Worm (Caenorhabditis elegans) whole organism, mixed stage, embryonic: ENCODE results near the gene snt-1.

ENCODE experiments used
- M03D4.4 ChIP-seq: sonication (generic microtip); optimal IDR thresholded peaks from 2 replicates; lab custom pipeline; 2017; ENCODE audit warnings: mild to moderate bottlenecking, missing genetic modification characterization, missing compliant biosample characterization
- bed-3 ChIP-seq: fragments of 200-800 bp; sonication (Bioruptor generic); optimal IDR thresholded peaks from 3 replicates; lab custom pipeline; 2018; ENCODE audit warnings: mild to moderate bottlenecking, missing genetic modification characterization, moderate library complexity, missing compliant biosample characterization
- blmp-1 ChIP-seq: fragments of 150-350 bp; optimal IDR thresholded peaks from 2 replicates; lab custom pipeline; 2014; ENCODE audit warnings: missing biosample characterization, missing genetic modification characterization
- ceh-39 ChIP-seq: fragments of 150-350 bp; optimal IDR thresholded peaks from 2 replicates; lab custom pipeline; 2014; ENCODE audit warnings: missing biosample characterization, missing genetic modification characterization
- ceh-43 ChIP-seq: fragments of 200-800 bp; sonication (Bioruptor generic); optimal IDR thresholded peaks from 2 replicates; lab custom pipeline; 2018; ENCODE audit warnings: mild to moderate bottlenecking, missing genetic modification characterization, moderate library complexity, missing compliant biosample characterization
- ceh-83 ChIP-seq: fragments of 200-800 bp; sonication (Bioruptor generic); optimal IDR thresholded peaks from 2 replicates; lab custom pipeline; 2018; ENCODE audit warnings: mild to moderate bottlenecking, missing genetic modification characterization, missing compliant biosample characterization
- ces-1 ChIP-seq: fragments of 150-350 bp; optimal IDR thresholded peaks from 2 replicates; lab custom pipeline; 2014; ENCODE audit warnings: missing biosample characterization, missing genetic modification reagents, missing genetic modification characterization
- cnd-1 ChIP-seq: fragments of 200-800 bp; sonication (Bioruptor generic); optimal IDR thresholded peaks from 2 replicates; lab custom pipeline; 2018; ENCODE audit warnings: mild to moderate bottlenecking, missing genetic modification characterization, missing compliant biosample characterization
- drap-1 ChIP-seq: fragments of 200-800 bp; sonication (Bioruptor generic); optimal IDR thresholded peaks from 3 replicates; lab custom pipeline; 2018; ENCODE audit warnings: mild to moderate bottlenecking, missing genetic modification characterization, missing compliant biosample characterization
- elt-1 ChIP-seq: sonication (generic microtip); optimal IDR thresholded peaks from 2 replicates; lab custom pipeline; 2017; ENCODE audit warnings: missing genetic modification characterization, mild to moderate bottlenecking, missing compliant biosample characterization, antibody characterized with exemption, moderate library complexity, borderline replicate concordance; ENCODE audit not compliant: insufficient read depth
- elt-3 ChIP-seq: fragments of 150-350 bp; optimal IDR thresholded peaks from 2 replicates; lab custom pipeline; 2014; ENCODE audit warnings: missing biosample characterization, missing genetic modification characterization
- flh-1 ChIP-seq: fragments of 200-800 bp; sonication (Bioruptor generic); optimal IDR thresholded peaks from 2 replicates; lab custom pipeline; 2018; ENCODE audit warnings: mild to moderate bottlenecking, missing genetic modification characterization, moderate library complexity, missing compliant biosample characterization
- ham-2 ChIP-seq: fragments of 200-800 bp; sonication (Bioruptor generic); optimal IDR thresholded peaks from 2 replicates; lab custom pipeline; 2018; ENCODE audit warnings: mild to moderate bottlenecking, missing genetic modification characterization, missing compliant biosample characterization
- hlh-1 ChIP-seq: fragments of 150-350 bp; optimal IDR thresholded peaks from 2 replicates; lab custom pipeline; 2014; ENCODE audit warnings: missing biosample characterization, missing genetic modification reagents, missing genetic modification characterization
- lin-13 ChIP-seq: fragments of 150-350 bp; optimal IDR thresholded peaks from 2 replicates; lab custom pipeline; 2014; ENCODE audit warnings: missing biosample characterization, missing genetic modification characterization
- lin-32 ChIP-seq: fragments of 200-800 bp; sonication (Bioruptor generic); optimal IDR thresholded peaks from 2 replicates; lab custom pipeline; 2018; ENCODE audit warnings: mild to moderate bottlenecking, missing genetic modification characterization, missing compliant biosample characterization
- lsy-2 ChIP-seq: fragments of 150-350 bp; optimal IDR thresholded peaks from 2 replicates; lab custom pipeline; 2014; ENCODE audit warnings: missing biosample characterization, missing genetic modification characterization
- mab-5 ChIP-seq: fragments of 150-350 bp; optimal IDR thresholded peaks from 2 replicates; lab custom pipeline; 2014; ENCODE audit warnings: missing biosample characterization, missing genetic modification characterization
- mep-1 ChIP-seq: fragments of 150-350 bp; optimal IDR thresholded peaks from 2 replicates; lab custom pipeline; 2017; ENCODE audit warnings: missing biosample characterization, missing genetic modification reagents, missing genetic modification characterization, inconsistent platforms
- mls-2 ChIP-seq: sonication (generic microtip); optimal IDR thresholded peaks from 2 replicates; lab custom pipeline; 2016; ENCODE audit warnings: mild to moderate bottlenecking, missing genetic modification characterization, moderate library complexity, missing compliant biosample characterization
- nhr-12 ChIP-seq: fragments of 150-350 bp; optimal IDR thresholded peaks from 2 replicates; lab custom pipeline; 2014; ENCODE audit warnings: missing biosample characterization, missing genetic modification characterization
- nhr-2 ChIP-seq: fragments of 150-350 bp; optimal IDR thresholded peaks from 2 replicates; lab custom pipeline; 2014; ENCODE audit warnings: missing biosample characterization, missing genetic modification characterization
- nhr-237 ChIP-seq: fragments of 150-350 bp; optimal IDR thresholded peaks from 2 replicates; lab custom pipeline; 2014; ENCODE audit warnings: missing biosample characterization, missing genetic modification characterization
- nhr-28 ChIP-seq: fragments of 150-350 bp; optimal IDR thresholded peaks from 2 replicates; lab custom pipeline; 2014; ENCODE audit warnings: missing biosample characterization, missing genetic modification characterization
- nhr-76 ChIP-seq: sonication (generic microtip); optimal IDR thresholded peaks from 2 replicates; lab custom pipeline; 2017; ENCODE audit warnings: missing biosample characterization, missing genetic modification characterization
- pha-4 ChIP-seq: fragments of 150-350 bp; optimal IDR thresholded peaks from 2 replicates; lab custom pipeline; 2018; ENCODE audit warnings: missing biosample characterization, missing genetic modification reagents, missing genetic modification characterization
- sem-2 ChIP-seq: fragments of 200-800 bp; sonication (Bioruptor generic); optimal IDR thresholded peaks from 2 replicates; lab custom pipeline; 2018; ENCODE audit warnings: mild to moderate bottlenecking, missing genetic modification characterization, missing compliant biosample characterization
- snpc-4 ChIP-seq: fragments of 150-350 bp; optimal IDR thresholded peaks from 2 replicates; lab custom pipeline; 2014; ENCODE audit warnings: missing biosample characterization, missing genetic modification characterization
- sptf-1 ChIP-seq: sonication (generic microtip); optimal IDR thresholded peaks from 2 replicates; lab custom pipeline; 2017; ENCODE audit warnings: mild to moderate bottlenecking, missing genetic modification characterization, moderate library complexity, missing compliant biosample characterization
- tbx-8 ChIP-seq: fragments of 200-800 bp; sonication (Bioruptor generic); optimal IDR thresholded peaks from 2 replicates; lab custom pipeline; 2018; ENCODE audit warnings: mild to moderate bottlenecking, missing genetic modification characterization, moderate library complexity, missing compliant biosample characterization
- unc-120 ChIP-seq: sonication (generic microtip); optimal IDR thresholded peaks from 2 replicates; lab custom pipeline; 2017; ENCODE audit warnings: missing genetic modification characterization, missing compliant biosample characterization; ENCODE audit not compliant: poor library complexity, severe bottlenecking
- unc-39 ChIP-seq: fragments of 150-350 bp; optimal IDR thresholded peaks from 2 replicates; lab custom pipeline; 2014; ENCODE audit warnings: missing biosample characterization, missing genetic modification characterization
- unc-62 ChIP-seq: fragments of 150-350 bp; optimal IDR thresholded peaks from 2 replicates; lab custom pipeline; 2014; ENCODE audit warnings: missing biosample characterization, missing genetic modification reagents, missing genetic modification characterization
- zip-8 ChIP-seq: fragments of 150-350 bp; optimal IDR thresholded peaks from 2 replicates; lab custom pipeline; 2014; ENCODE audit warnings: missing biosample characterization, missing genetic modification characterization
- ztf-11 ChIP-seq: fragments of 150-350 bp; optimal IDR thresholded peaks from 2 replicates; lab custom pipeline; 2014; ENCODE audit warnings: missing biosample characterization, missing genetic modification characterization

Gene snt-1

DNA sequence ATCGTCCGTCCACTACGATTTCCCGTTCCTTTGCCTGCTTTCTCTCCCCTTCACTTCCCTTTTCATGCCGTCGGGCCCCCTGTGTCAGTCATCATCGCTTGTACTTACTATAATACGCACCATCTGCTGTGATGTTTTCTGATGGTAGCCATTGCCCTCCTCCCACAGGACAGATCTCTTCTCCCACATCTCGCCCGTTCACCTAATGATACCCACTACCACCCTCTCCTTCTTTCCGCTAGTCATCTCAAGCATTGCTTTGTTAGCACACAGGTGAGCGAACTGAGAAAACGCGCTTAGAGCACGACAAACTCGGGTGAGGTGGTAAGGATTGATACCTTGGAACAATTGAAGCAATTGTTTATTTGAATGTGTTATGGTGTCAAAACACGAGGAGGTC lies 20.2 kb downstream of the snt-1 start:
- TF ChIP-seq mls-2 (peak; percentile 29), mep-1 (tag; lab: Kevin White, UChicago) (peak; percentile 35), cnd-1 (tag; lab: Kevin White, UChicago) (peak; percentile 62), unc-62 (GFP tag; lab: Kevin White, UChicago) (no peak), lsy-2 (tag; lab: Kevin White, UChicago) (no peak), ztf-11 (peak; percentile 7), ham-2 (GFP tag; lab: Kevin White, UChicago) (peak; percentile 72), nhr-2 (peak; percentile 64)

DNA sequence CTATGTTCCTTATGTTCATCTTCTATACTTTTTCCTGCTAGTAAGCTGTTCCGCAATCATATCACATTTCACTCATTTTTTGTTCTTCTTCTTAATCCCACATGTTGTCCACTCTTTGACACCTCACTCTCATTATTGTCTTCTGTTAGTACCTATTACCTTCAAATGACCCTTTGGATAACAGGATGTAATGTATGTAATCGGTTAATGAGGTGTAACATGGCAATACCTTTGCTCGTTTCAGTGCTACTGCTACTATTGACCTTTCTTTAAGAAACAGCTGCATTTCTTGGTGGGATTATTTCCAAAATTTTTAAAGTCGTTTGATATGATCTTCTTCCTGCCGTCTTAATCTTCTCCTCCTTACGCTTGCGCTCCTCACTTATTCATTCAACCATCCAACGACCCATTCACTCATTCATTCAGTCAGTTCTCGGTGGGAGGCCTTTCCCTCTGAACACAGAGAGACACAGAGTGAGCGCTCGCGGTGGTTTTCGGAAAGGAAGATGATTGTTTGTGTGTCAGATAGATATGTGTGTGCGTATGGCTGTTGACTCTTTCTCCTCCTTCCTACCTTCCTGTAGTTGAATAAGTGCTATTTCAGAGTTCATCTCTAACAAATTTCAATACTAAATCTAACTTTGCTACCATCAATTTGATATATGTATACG lies 20.9 kb downstream of the snt-1 start:
- TF ChIP-seq nhr-237 (tag; lab: Kevin White, UChicago) = no peak
- peak; percentile 17 for TF ChIP-seq mep-1 (tag; lab: Kevin White, UChicago)
- no peak for TF ChIP-seq bed-3
- no peak for TF ChIP-seq nhr-28 (tag; lab: Kevin White, UChicago)
- TF ChIP-seq ceh-39 (tag; lab: Kevin White, UChicago) = no peak
- no peak for TF ChIP-seq nhr-76 (tag; lab: Kevin White, UChicago)
- TF ChIP-seq zip-8 (tag; lab: Kevin White, UChicago) = no peak
- TF ChIP-seq elt-1 = peak; percentile 1
- TF ChIP-seq lin-32 (GFP tag; lab: Kevin White, UChicago) = no peak
- TF ChIP-seq unc-39 = no peak
- TF ChIP-seq mls-2 = no peak
- no peak for TF ChIP-seq snpc-4 (tag; lab: Kevin White, UChicago)
- TF ChIP-seq unc-62 (GFP tag; lab: Kevin White, UChicago) = peak; percentile 24
- no peak for TF ChIP-seq ham-2 (GFP tag; lab: Kevin White, UChicago)
- TF ChIP-seq drap-1 (GFP tag; lab: Kevin White, UChicago) = no peak
- peak; percentile 93 for TF ChIP-seq nhr-2
- TF ChIP-seq sptf-1 (tag; lab: Kevin White, UChicago) = peak; percentile 44
- no peak for TF ChIP-seq tbx-8 (GFP tag; lab: Kevin White, UChicago)
- no peak for TF ChIP-seq lsy-2 (tag; lab: Kevin White, UChicago)
- TF ChIP-seq sem-2 = no peak
- TF ChIP-seq elt-3 = no peak
- TF ChIP-seq flh-1 (GFP tag; lab: Kevin White, UChicago) = no peak
- no peak for TF ChIP-seq unc-120 (tag; lab: Kevin White, UChicago)
- TF ChIP-seq lin-13 (tag; lab: Kevin White, UChicago) = no peak
- TF ChIP-seq nhr-12 (tag; lab: Kevin White, UChicago) = no peak
- TF ChIP-seq blmp-1 (tag; lab: Kevin White, UChicago) = no peak
- no peak for TF ChIP-seq M03D4.4 (tag; lab: Kevin White, UChicago)
- TF ChIP-seq cnd-1 (tag; lab: Kevin White, UChicago) = no peak
- no peak for TF ChIP-seq hlh-1 (tag; lab: Kevin White, UChicago)
- no peak for TF ChIP-seq ces-1 (GFP tag; lab: Kevin White, UChicago)
- TF ChIP-seq ztf-11 = no peak
- peak; percentile 55 for TF ChIP-seq ceh-83
- TF ChIP-seq ceh-43 = no peak
- no peak for TF ChIP-seq mab-5 (tag; lab: Kevin White, UChicago)
- TF ChIP-seq pha-4 (tag; lab: Kevin White, UChicago) = peak; percentile 56

DNA sequence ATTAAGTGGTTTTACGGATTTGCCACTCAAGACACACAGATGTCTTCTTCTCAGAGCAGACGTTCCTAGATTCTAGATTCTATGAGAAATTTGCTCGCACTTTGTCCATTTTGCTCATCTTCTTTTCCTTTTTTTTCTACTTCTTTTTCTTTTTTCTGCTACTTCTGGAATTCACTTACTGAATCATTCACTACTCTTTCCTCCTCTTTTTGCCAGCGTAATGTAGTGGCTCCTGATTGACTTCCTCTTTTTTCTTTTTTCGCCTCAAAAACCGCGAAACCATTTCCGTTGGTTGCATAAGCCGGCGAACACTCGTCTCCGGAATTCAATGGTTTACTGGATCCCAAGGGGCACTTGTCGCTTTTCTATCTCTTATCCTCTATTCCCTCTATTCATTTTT lies 21.4 kb downstream of the snt-1 start:
- TF ChIP-seq lin-13 (tag; lab: Kevin White, UChicago) = no peak
- no peak for TF ChIP-seq nhr-12 (tag; lab: Kevin White, UChicago)
- no peak for TF ChIP-seq M03D4.4 (tag; lab: Kevin White, UChicago)
- TF ChIP-seq mep-1 (tag; lab: Kevin White, UChicago) = no peak
- TF ChIP-seq ham-2 (GFP tag; lab: Kevin White, UChicago) = no peak
- TF ChIP-seq ces-1 (GFP tag; lab: Kevin White, UChicago) = peak; percentile 29
- no peak for TF ChIP-seq nhr-28 (tag; lab: Kevin White, UChicago)
- TF ChIP-seq elt-1 = no peak
- no peak for TF ChIP-seq drap-1 (GFP tag; lab: Kevin White, UChicago)
